Fruit fly (Drosophila melanogaster): ENCODE measurements around the gene in.

DNA sequence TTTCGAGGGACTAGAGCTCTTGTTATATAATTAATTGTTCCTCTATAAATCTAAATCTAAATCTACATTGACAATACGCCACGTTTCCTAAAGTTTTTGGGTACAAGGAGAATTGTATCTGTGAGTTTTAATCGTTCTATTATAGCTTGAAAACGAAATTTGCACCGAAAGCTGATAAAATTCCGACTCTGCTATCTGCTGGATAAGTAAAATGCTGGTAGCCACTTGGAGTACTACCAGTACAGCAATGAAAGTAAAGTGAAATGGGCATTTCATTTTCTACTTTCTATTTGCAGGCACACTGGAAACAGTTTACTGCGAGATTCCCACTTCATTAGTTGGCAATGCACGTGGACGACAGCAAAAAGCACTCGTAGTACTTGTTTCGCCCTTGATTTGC is 13.8 kb upstream of the in start, which contains the start of gene CG5618:
- no peak for TF ChIP-seq insv (optimal IDR thresholded peaks at IDR 0.05)
- no peak for TF ChIP-seq h (optimal IDR thresholded peaks at IDR 0.05)
- TF ChIP-seq psq (optimal IDR thresholded peaks at IDR 0.05): no peak
- TF ChIP-seq ttk (optimal IDR thresholded peaks at IDR 0.05): no peak
- TF ChIP-seq Sin3A (optimal IDR thresholded peaks at IDR 0.05): no peak
- no peak for TF ChIP-seq Myc (optimal IDR thresholded peaks at IDR 0.05)

Data from Kc167 (cell line).